Fruit fly (Drosophila melanogaster) whole organism, wandering third instar larva: ENCODE measurements around the gene Prestin.

Source experiments
- CG32264 ChIP-seq: fragments of 200-800 bp; sonication (Bioruptor generic); optimal IDR thresholded peaks from 2 replicates; lab custom pipeline; 2016; ENCODE audit warnings: missing biosample characterization, missing genetic modification characterization
- CG9705 ChIP-seq: fragments of 200-800 bp; sonication (Bioruptor generic); optimal IDR thresholded peaks from 2 replicates; lab custom pipeline; 2018; ENCODE audit warnings: missing biosample characterization, mild to moderate bottlenecking, missing genetic modification characterization
- CrebA ChIP-seq: fragments of 200-800 bp; sonication (Bioruptor generic); optimal IDR thresholded peaks from 2 replicates; lab custom pipeline; 2016; ENCODE audit warnings: missing biosample characterization, mild to moderate bottlenecking, missing genetic modification characterization, borderline replicate concordance
- Dfd ChIP-seq: fragments of >200 bp; optimal IDR thresholded peaks from 2 replicates; lab custom pipeline; 2017; ENCODE audit warnings: missing biosample characterization, missing genetic modification characterization
- Dif ChIP-seq: fragments of 200-275, 200-300 bp; sonication (Bioruptor generic); optimal IDR thresholded peaks from 2 replicates; lab custom pipeline; 2018; ENCODE audit warnings: missing biosample characterization, missing genetic modification characterization; ENCODE audit not compliant: partially characterized antibody
- GATAd ChIP-seq: sonication (Bioruptor generic); optimal IDR thresholded peaks from 2 replicates; lab custom pipeline; 2016; ENCODE audit warnings: missing biosample characterization, missing genetic modification characterization
- HLH106 ChIP-seq: fragments of 200-800 bp; optimal IDR thresholded peaks from 3 replicates; lab custom pipeline; 2019; ENCODE audit warnings: missing biosample characterization, mild to moderate bottlenecking, missing genetic modification characterization, moderate library complexity
- Hnf4 ChIP-seq: fragments of 200-800 bp; sonication (Bioruptor generic); optimal IDR thresholded peaks from 2 replicates; lab custom pipeline; 2016; ENCODE audit warnings: missing biosample characterization, mild to moderate bottlenecking, missing genetic modification characterization
- Hr78 ChIP-seq: fragments of >200 bp; optimal IDR thresholded peaks from 2 replicates; lab custom pipeline; 2017; ENCODE audit warnings: missing biosample characterization, missing genetic modification characterization
- Hr83 ChIP-seq: fragments of 200-300 bp; sonication (Bioruptor generic); optimal IDR thresholded peaks from 2 replicates; lab custom pipeline; 2016; ENCODE audit warnings: missing biosample characterization, mild to moderate bottlenecking, missing genetic modification characterization, moderate library complexity; ENCODE audit not compliant: poor library complexity, severe bottlenecking
- Jra ChIP-seq: sonication (Bioruptor generic); optimal IDR thresholded peaks from 2 replicates; lab custom pipeline; 2016; ENCODE audit warnings: missing biosample characterization, missing genetic modification characterization
- Mio ChIP-seq: sonication (Bioruptor generic); optimal IDR thresholded peaks from 2 replicates; lab custom pipeline; 2016; ENCODE audit warnings: missing biosample characterization, missing genetic modification characterization
- Myc ChIP-seq: fragments of >200 bp; optimal IDR thresholded peaks from 2 replicates; lab custom pipeline; 2017
- N ChIP-seq: fragments of >200 bp; optimal IDR thresholded peaks from 2 replicates; lab custom pipeline; 2018; ENCODE audit warnings: missing biosample characterization, missing external identifiers, missing genetic modification characterization
- OdsH ChIP-seq: fragments of 200-800 bp; sonication (Bioruptor generic); optimal IDR thresholded peaks from 2 replicates; lab custom pipeline; 2016; ENCODE audit warnings: missing biosample characterization, mild to moderate bottlenecking, missing genetic modification characterization
- Vsx2 ChIP-seq: fragments of 200-300, 225-300 bp; sonication (Bioruptor generic); optimal IDR thresholded peaks from 2 replicates; lab custom pipeline; 2018; ENCODE audit warnings: missing biosample characterization, missing genetic modification characterization; ENCODE audit not compliant: partially characterized antibody
- br ChIP-seq: fragments of 200-800 bp; sonication (Bioruptor generic); optimal IDR thresholded peaks from 2 replicates; lab custom pipeline; 2016; ENCODE audit warnings: missing biosample characterization, missing genetic modification characterization
- brk ChIP-seq: fragments of 200-800 bp; sonication (Bioruptor generic); optimal IDR thresholded peaks from 2 replicates; lab custom pipeline; 2016; ENCODE audit warnings: missing biosample characterization, mild to moderate bottlenecking, missing genetic modification characterization
- dl ChIP-seq, 2 experiments: fragments of 175-275, 200-275 bp in 1 of 2; fragments of 200-275 bp in 1 of 2; sonication (Bioruptor generic); optimal IDR thresholded peaks; lab custom pipeline; 2018; ENCODE audit warnings: mild to moderate bottlenecking in 2 of 2, missing biosample characterization in 2 of 2, missing genetic modification characterization in 2 of 2, moderate library complexity in 2 of 2; ENCODE audit not compliant: partially characterized antibody in 2 of 2, insufficient read depth in 1 of 2
- dmrt93B ChIP-seq: fragments of 200-800 bp; sonication (Bioruptor generic); optimal IDR thresholded peaks from 2 replicates; lab custom pipeline; 2018; ENCODE audit warnings: missing biosample characterization, mild to moderate bottlenecking, missing genetic modification characterization
- dsf ChIP-seq: sonication (Bioruptor generic); optimal IDR thresholded peaks from 2 replicates; lab custom pipeline; 2016; ENCODE audit warnings: missing biosample characterization, missing genetic modification characterization, borderline replicate concordance
- ey ChIP-seq: fragments of 200-800 bp; sonication (Bioruptor generic); optimal IDR thresholded peaks from 2 replicates; lab custom pipeline; 2016; ENCODE audit warnings: missing biosample characterization, missing genetic modification characterization
- foxo ChIP-seq, 2 experiments: fragments of 200-800 bp; sonication (Bioruptor generic); optimal IDR thresholded peaks; 2 replicates in 1 of 2; 3 replicates in 1 of 2; lab custom pipeline; 2016 to 2017; ENCODE audit warnings: missing biosample characterization in 2 of 2, missing genetic modification characterization in 2 of 2
- fru ChIP-seq: fragments of 200-800 bp; sonication (Bioruptor generic); optimal IDR thresholded peaks from 3 replicates; lab custom pipeline; 2016; ENCODE audit warnings: missing biosample characterization, mild to moderate bottlenecking, missing genetic modification characterization
- h ChIP-seq: fragments of 200-800 bp; sonication (Bioruptor generic); optimal IDR thresholded peaks from 3 replicates; lab custom pipeline; 2016; ENCODE audit warnings: missing biosample characterization, mild to moderate bottlenecking, missing genetic modification characterization
- jim ChIP-seq: fragments of 175-275, 200-325 bp; sonication (Bioruptor generic); optimal IDR thresholded peaks from 2 replicates; lab custom pipeline; 2016; ENCODE audit warnings: missing biosample characterization, mild to moderate bottlenecking, missing genetic modification characterization
- pan ChIP-seq: fragments of >200 bp; optimal IDR thresholded peaks from 2 replicates; lab custom pipeline; 2017
- psq ChIP-seq: fragments of 200-800 bp; sonication (Bioruptor generic); optimal IDR thresholded peaks from 3 replicates; lab custom pipeline; 2017; ENCODE audit warnings: missing biosample characterization, mild to moderate bottlenecking, missing genetic modification characterization, moderate library complexity
- rgr ChIP-seq: fragments of 200-800 bp; sonication (Bioruptor generic); optimal IDR thresholded peaks from 3 replicates; lab custom pipeline; 2016; ENCODE audit warnings: missing biosample characterization, mild to moderate bottlenecking, missing genetic modification characterization
- usp ChIP-seq: fragments of >200 bp; optimal IDR thresholded peaks from 2 replicates; lab custom pipeline; 2017; ENCODE audit warnings: missing biosample characterization, missing genetic modification characterization
- woc ChIP-seq: sonication (Bioruptor generic); optimal IDR thresholded peaks from 2 replicates; lab custom pipeline; 2016; ENCODE audit warnings: missing biosample characterization, mild to moderate bottlenecking, missing genetic modification characterization

The Prestin gene

dm6 chr3L:17946376-17946775 lies 38.8 kb upstream of the Prestin start:
- TF ChIP-seq Myc (lab: Kevin White, UChicago) (no peak), brk (GFP tag; lab: Kevin White, UChicago) (no peak), GATAd (GFP tag; lab: Kevin White, UChicago) (no peak), Dfd (GFP tag; lab: Kevin White, UChicago) (no peak), Mio (no peak), usp (GFP tag; lab: Kevin White, UChicago) (no peak), rgr (no peak), OdsH (GFP tag; lab: Kevin White, UChicago) (no peak), CrebA (no peak), Dif (GFP tag; lab: Kevin White, UChicago) (no peak), Hnf4 (no peak), woc (GFP tag; lab: Kevin White, UChicago) (no peak), Hr78 (GFP tag; lab: Kevin White, UChicago) (no peak), foxo (GFP tag; optimal IDR thresholded peaks at IDR 0.05; lab: Kevin White, UChicago) (no peak), dl (GFP tag; optimal IDR thresholded peaks at IDR 0.05; lab: Kevin White, UChicago; ENCODE audit: insufficient read depth in 1 of 2, partially characterized antibody in 2 of 2) (no peak), Jra (no peak), dmrt93B (GFP tag; lab: Kevin White, UChicago) (no peak), ey (no peak), pan (lab: Kevin White, UChicago) (no peak), Hr83 (GFP tag; lab: Kevin White, UChicago) (no peak)

- TF ChIP-seq psq (no peak), HLH106 (tag; lab: Kevin White, UChicago) (no peak), fru (GFP tag; lab: Kevin White, UChicago) (no peak), brk (GFP tag; lab: Kevin White, UChicago) (no peak), N (GFP tag; lab: Kevin White, UChicago) (no peak), GATAd (GFP tag; lab: Kevin White, UChicago) (no peak), Dif (GFP tag; lab: Kevin White, UChicago) (no peak)
- TF ChIP-seq, all 38 proteins: peak for 0
Observed at dm6 chr3L:17945422-17945821, 37.8 kb upstream of the Prestin start.

DNA sequence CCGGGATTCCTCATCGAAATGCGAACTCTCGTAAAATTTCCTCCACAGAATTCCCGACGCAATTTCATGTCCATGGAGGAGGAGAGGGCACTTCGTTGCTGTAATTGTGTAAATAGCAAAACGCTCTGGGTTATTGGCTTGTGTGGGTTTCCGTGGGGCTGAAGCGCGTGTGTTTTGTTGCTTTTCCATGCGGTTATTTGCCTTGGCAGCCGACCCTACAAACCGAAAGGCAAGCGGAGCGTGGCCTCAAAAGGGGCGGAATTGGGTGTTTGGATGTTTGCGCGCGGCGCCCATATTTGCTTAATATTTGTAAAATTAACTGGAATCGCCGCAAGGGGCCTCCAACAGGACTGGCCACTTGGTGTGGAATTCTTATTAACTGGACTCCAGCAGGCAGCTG lies 37.0 kb upstream of the Prestin start:
- TF ChIP-seq jim = no peak
- no peak for TF ChIP-seq dl (GFP tag; optimal IDR thresholded peaks at IDR 0.05; lab: Kevin White, UChicago; ENCODE audit: insufficient read depth in 1 of 2, partially characterized antibody in 2 of 2)
- TF ChIP-seq Hr83 (GFP tag; lab: Kevin White, UChicago) = peak; percentile 26
- no peak for TF ChIP-seq Myc (lab: Kevin White, UChicago)

dm6 chr3L:17942449-17942848 lies 34.8 kb upstream of the Prestin start:
- TF ChIP-seq Dif (GFP tag; lab: Kevin White, UChicago) (no peak), foxo (GFP tag; optimal IDR thresholded peaks at IDR 0.05; lab: Kevin White, UChicago) (no peak), GATAd (GFP tag; lab: Kevin White, UChicago) (no peak), CrebA (no peak), woc (GFP tag; lab: Kevin White, UChicago) (no peak), Jra (no peak), OdsH (GFP tag; lab: Kevin White, UChicago) (no peak), rgr (no peak), dsf (GFP tag; lab: Kevin White, UChicago) (no peak), Myc (lab: Kevin White, UChicago) (no peak), ey (no peak), Hr78 (GFP tag; lab: Kevin White, UChicago) (no peak), brk (GFP tag; lab: Kevin White, UChicago) (no peak), br (no peak), Vsx2 (GFP tag; lab: Kevin White, UChicago) (no peak), CG9705 (GFP tag; lab: Kevin White, UChicago) (no peak), h (no peak), jim (no peak)

- TF ChIP-seq psq = no peak
- no peak for TF ChIP-seq Hr78 (GFP tag; lab: Kevin White, UChicago)
- TF ChIP-seq CG32264 (GFP tag; lab: Kevin White, UChicago) = no peak
- no peak for TF ChIP-seq Hr83 (GFP tag; lab: Kevin White, UChicago)
- no peak for TF ChIP-seq N (GFP tag; lab: Kevin White, UChicago)
- TF ChIP-seq, all 38 proteins: peak for 0
Observed at dm6 chr3L:17941575-17941974, 34.0 kb upstream of the Prestin start.
